Worm (Caenorhabditis elegans) whole organism, L3 larva: ENCODE results near the gene F31D5.1.

Source experiments
- ZK546.5 ChIP-seq: sonication (generic microtip); optimal IDR thresholded peaks from 2 replicates; lab custom pipeline; 2017; ENCODE audit warnings: missing biosample characterization, missing genetic modification characterization
- ama-1 ChIP-seq: fragments of 150-350 bp; optimal IDR thresholded peaks from 2 replicates; lab custom pipeline; 2018
- egl-5 ChIP-seq: fragments of 150-350 bp; optimal IDR thresholded peaks from 2 replicates; lab custom pipeline; 2017; ENCODE audit warnings: missing biosample characterization, missing genetic modification reagents, missing genetic modification characterization, inconsistent platforms
- mml-1 ChIP-seq: fragments of 150-350 bp; sonication (generic microtip); optimal IDR thresholded peaks from 3 replicates; lab custom pipeline; 2014; ENCODE audit warnings: missing biosample characterization, missing genetic modification characterization
- nhr-11 ChIP-seq: fragments of 150-350 bp; optimal IDR thresholded peaks from 2 replicates; lab custom pipeline; 2014; ENCODE audit warnings: missing biosample characterization, missing genetic modification characterization
- nhr-67 ChIP-seq: fragments of 150-350 bp; optimal IDR thresholded peaks from 2 replicates; lab custom pipeline; 2014; ENCODE audit warnings: missing biosample characterization, missing genetic modification characterization
- pha-4 ChIP-seq: fragments of 150-350 bp; optimal IDR thresholded peaks from 2 replicates; lab custom pipeline; 2014; ENCODE audit warnings: missing biosample characterization, missing genetic modification reagents, missing genetic modification characterization
- pqm-1 ChIP-seq: fragments of 150-350 bp; optimal IDR thresholded peaks from 2 replicates; lab custom pipeline; 2017; ENCODE audit warnings: missing biosample characterization, missing genetic modification characterization, inconsistent platforms
- tbx-2 ChIP-seq: sonication (generic microtip); optimal IDR thresholded peaks from 2 replicates; lab custom pipeline; 2016; ENCODE audit warnings: mild to moderate bottlenecking, missing genetic modification characterization, missing compliant biosample characterization
- unc-39 ChIP-seq: sonication (generic microtip); optimal IDR thresholded peaks from 4 replicates; lab custom pipeline; 2017; ENCODE audit warnings: missing biosample characterization, missing genetic modification characterization
- unc-62 ChIP-seq: fragments of 150-350 bp; sonication (generic microtip); optimal IDR thresholded peaks from 4 replicates; lab custom pipeline; 2014; ENCODE audit warnings: missing biosample characterization, missing genetic modification reagents, missing genetic modification characterization

DNA sequence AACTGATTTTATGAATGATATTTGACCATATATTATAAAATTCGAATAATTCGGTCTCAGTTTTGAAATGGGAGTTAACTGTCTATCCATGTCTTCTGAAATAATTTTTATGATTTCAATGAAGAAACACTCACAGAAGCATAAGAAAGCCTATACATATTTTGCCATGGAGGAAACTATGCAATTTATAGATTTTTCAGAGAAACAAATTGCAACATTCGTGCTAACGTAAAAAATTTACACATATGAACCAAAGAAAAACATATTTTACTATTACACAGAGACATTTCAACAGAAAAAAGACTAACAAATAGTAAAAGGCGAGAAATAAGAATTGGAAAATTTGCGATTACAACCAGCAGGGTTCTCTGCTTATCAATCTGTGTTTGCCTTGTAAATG lies 40.3 kb upstream of the F31D5.1 start, which contains the start of gene R03H10.7:
- TF ChIP-seq pha-4 (tag; lab: Kevin White, UChicago) (no peak), mml-1 (tag; lab: Kevin White, UChicago) (no peak), tbx-2 (tag; lab: Kevin White, UChicago) (no peak), egl-5 (tag; lab: Kevin White, UChicago) (no peak), pqm-1 (tag; lab: Kevin White, UChicago) (no peak), ZK546.5 (tag; lab: Kevin White, UChicago) (no peak), unc-62 (no peak), nhr-11 (tag; lab: Kevin White, UChicago) (no peak), ama-1 (no peak), nhr-67 (tag; lab: Kevin White, UChicago) (no peak), unc-39 (tag; lab: Kevin White, UChicago) (no peak)
